Worm (Caenorhabditis elegans) whole organism, L4 larva: ENCODE measurements around the gene sri-21.
A peak's percentile ranks its signal among the peaks of the same experiment; 100 is the strongest.

Experiments
- D1046.2 ChIP-seq: fragments of 200-800 bp; sonication (Bioruptor generic); IDR thresholded peaks from 2 replicates; pipeline ENCODE4 v1.3.6; 2022; ENCODE audit warnings: missing genetic modification characterization, missing compliant biosample characterization
- F10B5.3 ChIP-seq: sonication (generic microtip); optimal IDR thresholded peaks from 2 replicates; lab custom pipeline; 2016; ENCODE audit warnings: mild to moderate bottlenecking, missing genetic modification characterization, missing compliant biosample characterization
- F37D6.2 ChIP-seq: sonication (generic microtip); optimal IDR thresholded peaks from 2 replicates; lab custom pipeline; 2016; ENCODE audit warnings: mild to moderate bottlenecking, missing genetic modification characterization, missing compliant biosample characterization
- F49E8.2 ChIP-seq: sonication (generic microtip); optimal IDR thresholded peaks from 2 replicates; lab custom pipeline; 2016; ENCODE audit warnings: missing compliant biosample characterization, mild to moderate bottlenecking, missing genetic modification characterization, borderline replicate concordance
- R02D3.7 ChIP-seq: fragments of 150-350 bp; sonication (generic microtip); optimal IDR thresholded peaks from 3 replicates; lab custom pipeline; 2014; ENCODE audit warnings: missing biosample characterization, missing genetic modification characterization
- T26A8.4 ChIP-seq: fragments of 200-800 bp; sonication (Bioruptor generic); IDR thresholded peaks from 2 replicates; pipeline ENCODE4 v1.3.6; 2022; ENCODE audit warnings: missing genetic modification characterization, missing compliant biosample characterization
- Y48G9A.11 ChIP-seq: fragments of 200-800 bp; sonication (Bioruptor generic); IDR thresholded peaks from 2 replicates; pipeline ENCODE4 v1.3.6; 2022; ENCODE audit warnings: missing genetic modification reagents, missing genetic modification characterization, missing compliant biosample characterization
- ZK337.2 ChIP-seq: fragments of 200-800 bp; sonication (Bioruptor generic); IDR thresholded peaks from 2 replicates; pipeline ENCODE4 v1.3.6; 2022; ENCODE audit warnings: missing genetic modification reagents, missing genetic modification characterization, missing compliant biosample characterization
- aha-1 ChIP-seq: fragments of 150-350 bp; peaks from one replicate; lab custom pipeline; 2014; ENCODE audit warnings: missing biosample characterization, missing genetic modification characterization
- aly-2 ChIP-seq: sonication (generic microtip); optimal IDR thresholded peaks from 2 replicates; lab custom pipeline; 2018; ENCODE audit warnings: missing biosample characterization, missing genetic modification characterization
- arid-1 ChIP-seq: fragments of 200-800 bp; sonication (Bioruptor generic); conservative IDR thresholded peaks from 2 replicates; pipeline ENCODE4 v1.3.6; 2022; ENCODE audit warnings: missing genetic modification reagents, missing genetic modification characterization, missing compliant biosample characterization
- attf-4 ChIP-seq: sonication (generic microtip); optimal IDR thresholded peaks from 3 replicates; lab custom pipeline; 2017; ENCODE audit warnings: missing biosample characterization, missing genetic modification characterization
- ceh-20 ChIP-seq: fragments of 200-800 bp; sonication (Bioruptor generic); IDR thresholded peaks from 2 replicates; pipeline ENCODE4 v1.3.6; 2022; ENCODE audit warnings: missing genetic modification reagents, missing genetic modification characterization, missing compliant biosample characterization
- ceh-28 ChIP-seq: fragments of 150-350 bp; optimal IDR thresholded peaks from 2 replicates; lab custom pipeline; 2014; ENCODE audit warnings: missing biosample characterization, missing genetic modification reagents, missing genetic modification characterization
- ceh-32 ChIP-seq: sonication (generic microtip); optimal IDR thresholded peaks from 2 replicates; lab custom pipeline; 2016; ENCODE audit warnings: mild to moderate bottlenecking, missing genetic modification characterization, missing compliant biosample characterization; ENCODE audit not compliant: poor library complexity
- ceh-62 ChIP-seq: sonication (generic microtip); optimal IDR thresholded peaks from 2 replicates; lab custom pipeline; 2017; ENCODE audit warnings: missing biosample characterization, missing genetic modification characterization
- cey-2 ChIP-seq: sonication (generic microtip); optimal IDR thresholded peaks from 3 replicates; lab custom pipeline; 2017; ENCODE audit warnings: missing genetic modification characterization, mild to moderate bottlenecking, missing compliant biosample characterization, antibody characterized with exemption, borderline replicate concordance; ENCODE audit not compliant: insufficient read depth
- daf-12 ChIP-seq: fragments of 150-350 bp; optimal IDR thresholded peaks from 2 replicates; lab custom pipeline; 2014; ENCODE audit warnings: missing biosample characterization, missing genetic modification reagents, missing genetic modification characterization
- daf-16 ChIP-seq, 3 experiments: sonication (generic microtip); optimal IDR thresholded peaks; 2 replicates each; lab custom pipeline; 2016 to 2017; ENCODE audit warnings: missing genetic modification characterization in 3 of 3, missing genetic modification reagents in 3 of 3, mild to moderate bottlenecking in 2 of 3, missing compliant biosample characterization in 2 of 3, missing biosample characterization in 1 of 3, moderate library complexity in 1 of 3
- daf-8 ChIP-seq: fragments of 200-800 bp; sonication (Bioruptor generic); IDR thresholded peaks from 2 replicates; pipeline ENCODE4 v1.3.6; 2022; ENCODE audit warnings: missing genetic modification characterization, missing compliant biosample characterization
- dmd-6 ChIP-seq: fragments of 200-800 bp; sonication (Bioruptor generic); IDR thresholded peaks from 2 replicates; pipeline ENCODE4 v1.3.6; 2022; ENCODE audit warnings: missing genetic modification reagents, missing genetic modification characterization, missing compliant biosample characterization
- dmd-9 ChIP-seq: fragments of 200-800 bp; sonication (Bioruptor generic); IDR thresholded peaks from 2 replicates; pipeline ENCODE4 v1.3.6; 2022; ENCODE audit warnings: missing genetic modification reagents, missing genetic modification characterization, missing compliant biosample characterization
- dpl-1 ChIP-seq: fragments of 150-350 bp; optimal IDR thresholded peaks from 2 replicates; lab custom pipeline; 2014; ENCODE audit warnings: missing biosample characterization, missing genetic modification reagents, missing genetic modification characterization
- duxl-1 ChIP-seq: sonication (generic microtip); optimal IDR thresholded peaks from 2 replicates; lab custom pipeline; 2016; ENCODE audit warnings: mild to moderate bottlenecking, missing genetic modification characterization, moderate library complexity, missing compliant biosample characterization; ENCODE audit not compliant: poor library complexity
- hif-1 ChIP-seq, 2 experiments: sonication (generic microtip); optimal IDR thresholded peaks; 2 replicates each; lab custom pipeline; 2016 to 2017; ENCODE audit warnings: missing compliant biosample characterization in 2 of 2, missing genetic modification characterization in 2 of 2, missing genetic modification reagents in 2 of 2, missing genotype in 2 of 2, mild to moderate bottlenecking in 1 of 2
- hlh-30 ChIP-seq: sonication (generic microtip); optimal IDR thresholded peaks from 2 replicates; lab custom pipeline; 2017; ENCODE audit warnings: antibody characterized with exemption, mild to moderate bottlenecking, missing genetic modification characterization, missing compliant biosample characterization; ENCODE audit not compliant: insufficient read depth
- jun-1 ChIP-seq: fragments of 150-350 bp; optimal IDR thresholded peaks from 2 replicates; lab custom pipeline; 2014; ENCODE audit warnings: missing biosample characterization, missing genetic modification reagents, missing genetic modification characterization
- lin-13 ChIP-seq: fragments of 150-350 bp; optimal IDR thresholded peaks from 2 replicates; lab custom pipeline; 2014; ENCODE audit warnings: missing biosample characterization, missing genetic modification reagents, missing genetic modification characterization
- lin-39 ChIP-seq: fragments of 150-350 bp; optimal IDR thresholded peaks from 2 replicates; lab custom pipeline; 2014; ENCODE audit warnings: missing biosample characterization, missing genetic modification reagents, missing genetic modification characterization
- mdt-29 ChIP-seq: fragments of 200-800 bp; sonication (Bioruptor generic); IDR thresholded peaks from 2 replicates; pipeline ENCODE4 v1.3.6; 2022; ENCODE audit warnings: missing genetic modification reagents, missing genetic modification characterization, missing compliant biosample characterization
- mes-2 ChIP-seq: sonication (generic microtip); optimal IDR thresholded peaks from 2 replicates; lab custom pipeline; 2016; ENCODE audit warnings: missing genotype, mild to moderate bottlenecking, missing genetic modification characterization, missing compliant biosample characterization; ENCODE audit not compliant: poor library complexity, severe bottlenecking
- nhr-102 ChIP-seq: sonication (generic microtip); optimal IDR thresholded peaks from 2 replicates; lab custom pipeline; 2016; ENCODE audit warnings: mild to moderate bottlenecking, missing genetic modification characterization, moderate library complexity, missing compliant biosample characterization
- nhr-48 ChIP-seq: sonication (generic microtip); optimal IDR thresholded peaks from 2 replicates; lab custom pipeline; 2016; ENCODE audit warnings: mild to moderate bottlenecking, missing genetic modification characterization, missing compliant biosample characterization
- nhr-6 ChIP-seq: fragments of 150-350 bp; optimal IDR thresholded peaks from 2 replicates; lab custom pipeline; 2014; ENCODE audit warnings: missing biosample characterization, missing genetic modification characterization
- nhr-76 ChIP-seq: fragments of 150-350 bp; optimal IDR thresholded peaks from 2 replicates; lab custom pipeline; 2014; ENCODE audit warnings: missing biosample characterization, missing genetic modification characterization
- pha-4 ChIP-seq, 2 experiments: fragments of 150-350 bp in 1 of 2; fragments of 200-800 bp in 1 of 2; sonication (Bioruptor generic) in 1 of 2; IDR thresholded peaks in 1 of 2; optimal IDR thresholded peaks in 1 of 2; 2 replicates each; pipeline versions ENCODE4 v1.3.6 to Lab custom; 2014 to 2022; ENCODE audit warnings: missing genetic modification characterization in 2 of 2, missing genetic modification reagents in 2 of 2, missing biosample characterization in 1 of 2, missing compliant biosample characterization in 1 of 2
- saeg-2 ChIP-seq: fragments of 200-800 bp; sonication (Bioruptor generic); IDR thresholded peaks from 2 replicates; pipeline ENCODE4 v1.3.6; 2022; ENCODE audit warnings: missing genetic modification reagents, missing genetic modification characterization, missing compliant biosample characterization
- skn-1 ChIP-seq: fragments of 150-350 bp; optimal IDR thresholded peaks from 2 replicates; lab custom pipeline; 2014; ENCODE audit warnings: missing biosample characterization, missing genetic modification characterization
- snpc-1.2 ChIP-seq: fragments of 200-800 bp; sonication (Bioruptor generic); IDR thresholded peaks from 2 replicates; pipeline ENCODE4 v1.3.6; 2022; ENCODE audit warnings: missing genetic modification reagents, missing genetic modification characterization, missing compliant biosample characterization
- snpc-4 ChIP-seq: fragments of 150-350 bp; optimal IDR thresholded peaks from 2 replicates; lab custom pipeline; 2014; ENCODE audit warnings: missing biosample characterization, missing genetic modification characterization
- spr-1 ChIP-seq: sonication (generic microtip); optimal IDR thresholded peaks from 2 replicates; lab custom pipeline; 2016; ENCODE audit warnings: mild to moderate bottlenecking, missing genetic modification characterization, missing compliant biosample characterization
- spr-3 ChIP-seq: fragments of 200-800 bp; sonication (Bioruptor generic); optimal IDR thresholded peaks from 2 replicates; lab custom pipeline; 2018; ENCODE audit warnings: mild to moderate bottlenecking, missing genetic modification characterization, missing compliant biosample characterization
- tag-97 ChIP-seq: fragments of 200-800 bp; sonication (Bioruptor generic); IDR thresholded peaks from 2 replicates; pipeline ENCODE4 v1.3.6; 2022; ENCODE audit warnings: missing genetic modification characterization, missing compliant biosample characterization
- unc-39 ChIP-seq: sonication (generic microtip); optimal IDR thresholded peaks from 2 replicates; lab custom pipeline; 2017; ENCODE audit warnings: missing biosample characterization, missing genetic modification characterization
- unc-62 ChIP-seq, 3 experiments: fragments of 150-350 bp in 1 of 3; sonication (generic microtip); optimal IDR thresholded peaks in 2 of 3; peaks in 1 of 3; 1 replicate in 1 of 3; 2 replicates in 2 of 3; lab custom pipeline; 2014 to 2017; ENCODE audit warnings: missing biosample characterization in 3 of 3, missing genetic modification characterization in 3 of 3, missing genetic modification reagents in 3 of 3, missing genotype in 1 of 3
- zfp-2 ChIP-seq: sonication (generic microtip); optimal IDR thresholded peaks from 2 replicates; lab custom pipeline; 2016; ENCODE audit warnings: mild to moderate bottlenecking, missing genetic modification characterization, missing compliant biosample characterization
- zfp-3 ChIP-seq: fragments of 200-800 bp; sonication (Bioruptor generic); conservative IDR thresholded peaks from 2 replicates; pipeline ENCODE4 v1.3.6; 2022; ENCODE audit warnings: missing genetic modification reagents, missing genetic modification characterization, missing compliant biosample characterization
- ztf-11 ChIP-seq: fragments of 150-350 bp; optimal IDR thresholded peaks from 2 replicates; lab custom pipeline; 2014; ENCODE audit warnings: missing biosample characterization, missing genetic modification characterization
- ztf-7 ChIP-seq: fragments of 150-350 bp; optimal IDR thresholded peaks from 2 replicates; lab custom pipeline; 2014; ENCODE audit warnings: missing biosample characterization, missing genetic modification characterization

Gene sri-21

ce11 chrV:3585011-3585410 lies 35.4 kb downstream of the sri-21 start (continued):
- no peak for TF ChIP-seq zfp-3 (GFP tag; lab: Robert Waterston, UW)
- TF ChIP-seq dpl-1, result no peak
- TF ChIP-seq daf-8 (GFP tag; lab: Robert Waterston, UW), result no peak
- TF ChIP-seq ceh-20 (GFP tag; lab: Robert Waterston, UW), result no peak
- no peak for TF ChIP-seq spr-1 (tag; lab: Kevin White, UChicago)
- TF ChIP-seq snpc-4 (tag; lab: Kevin White, UChicago), result no peak
- no peak for TF ChIP-seq F37D6.2 (tag; lab: Kevin White, UChicago)
- no peak for TF ChIP-seq jun-1 (tag; lab: Kevin White, UChicago)
- TF ChIP-seq aly-2, result no peak
- TF ChIP-seq F49E8.2, result peak; percentile 88
- TF ChIP-seq lin-13 (GFP tag; lab: Kevin White, UChicago), result no peak
- TF ChIP-seq skn-1 (tag; lab: Kevin White, UChicago), result no peak
- no peak for TF ChIP-seq hif-1 (tag; optimal IDR thresholded peaks at IDR 0.05; lab: Kevin White, UChicago)
- TF ChIP-seq unc-39, result no peak
- no peak for TF ChIP-seq dmd-6 (GFP tag; lab: Robert Waterston, UW)
- TF ChIP-seq mes-2 (tag; lab: Kevin White, UChicago), result no peak
- TF ChIP-seq daf-16 (GFP tag; optimal IDR thresholded peaks at IDR 0.05; lab: Kevin White, UChicago), result no peak
- peak; percentile 42 for TF ChIP-seq daf-16 (tag; optimal IDR thresholded peaks at IDR 0.05; lab: Kevin White, UChicago)
- no peak for TF ChIP-seq spr-3 (GFP tag; lab: Kevin White, UChicago)
- peak; percentile 22 for TF ChIP-seq nhr-102 (tag; lab: Kevin White, UChicago)
- no peak for TF ChIP-seq nhr-76 (tag; lab: Kevin White, UChicago)
- TF ChIP-seq cey-2 (tag; lab: Kevin White, UChicago), result no peak
- no peak for TF ChIP-seq daf-12
- TF ChIP-seq F10B5.3 (tag; lab: Kevin White, UChicago), result no peak
- TF ChIP-seq saeg-2 (GFP tag; lab: Robert Waterston, UW), result no peak
- TF ChIP-seq R02D3.7 (tag; lab: Kevin White, UChicago), result no peak
- peak; percentile 30 for TF ChIP-seq aha-1 (tag; lab: Kevin White, UChicago)
- TF ChIP-seq Y48G9A.11, result peak; percentile 78
- TF ChIP-seq nhr-48, result no peak
- no peak for TF ChIP-seq T26A8.4 (GFP tag; lab: Robert Waterston, UW)
- TF ChIP-seq mdt-29, result no peak
- no peak for TF ChIP-seq zfp-2
- TF ChIP-seq ztf-7 (tag; lab: Kevin White, UChicago), result no peak
- no peak for TF ChIP-seq ztf-11 (tag; lab: Kevin White, UChicago)
- peak; percentile 74 for TF ChIP-seq snpc-1.2 (GFP tag; lab: Robert Waterston, UW)
- no peak for TF ChIP-seq ceh-32 (tag; lab: Kevin White, UChicago)
- TF ChIP-seq duxl-1 (tag; lab: Kevin White, UChicago), result no peak
- TF ChIP-seq lin-39, result no peak
- TF ChIP-seq dmd-9 (GFP tag; lab: Robert Waterston, UW), result no peak
- no peak; the same call in 1 of the 2 replicates for TF ChIP-seq pha-4 (GFP tag; IDR thresholded peaks at IDR 0.05; lab: Robert Waterston, UW)
- no peak for TF ChIP-seq pha-4 (tag; optimal IDR thresholded peaks at IDR 0.05; lab: Kevin White, UChicago)

ce11 chrV:3586014-3586689 lies 36.5 kb downstream of the sri-21 start, which contains the start of the genes rpl-11.1 and T22F3.2:
TSS of gene rpl-11.1 (minus strand) at chrV:3586064.
TSS of gene T22F3.2 (plus strand) at chrV:3586639.
- TF ChIP-seq unc-62 (GFP tag; optimal IDR thresholded peaks at IDR 0.05 in 1 of 2; lab: Kevin White, UChicago), result peak in 1 of 2 experiments; percentile 47
- TF ChIP-seq unc-62 (tag; optimal IDR thresholded peaks at IDR 0.05; lab: Kevin White, UChicago), result no peak
- TF ChIP-seq ceh-32 (tag; lab: Kevin White, UChicago), result no peak
- TF ChIP-seq daf-12, result no peak
- no peak for TF ChIP-seq F37D6.2 (tag; lab: Kevin White, UChicago)
- peak; percentile 22 for TF ChIP-seq hlh-30 (tag; lab: Kevin White, UChicago)
- no peak for TF ChIP-seq nhr-6 (tag; lab: Kevin White, UChicago)
- TF ChIP-seq aly-2, result no peak
- no peak for TF ChIP-seq tag-97
- TF ChIP-seq ceh-62 (tag; lab: Kevin White, UChicago), result no peak
- TF ChIP-seq D1046.2, result 0 out of 2 replicates have a peak, but pooled peaks have one; percentile 24
- no peak for TF ChIP-seq ceh-28 (tag; lab: Kevin White, UChicago)
- TF ChIP-seq ZK337.2 (GFP tag; lab: Robert Waterston, UW), result no peak
- TF ChIP-seq attf-4 (tag; lab: Kevin White, UChicago), result no peak
- no peak for TF ChIP-seq arid-1 (GFP tag; lab: Robert Waterston, UW)
- no peak for TF ChIP-seq spr-1 (tag; lab: Kevin White, UChicago)
- peak in 1 of 2 experiments; percentile 34 for TF ChIP-seq hif-1 (tag; optimal IDR thresholded peaks at IDR 0.05; lab: Kevin White, UChicago)
